Fruit fly (Drosophila melanogaster) whole organism, embryonic: ENCODE results near the gene wit.

ENCODE experiments used
- Abd-B ChIP-seq: fragments of 200-800 bp; sonication (Bioruptor generic); optimal IDR thresholded peaks from 2 replicates; lab custom pipeline; 2018; ENCODE audit warnings: missing biosample characterization, mild to moderate bottlenecking, missing genetic modification characterization, moderate library complexity
- Bteb2 ChIP-seq: fragments of 200-800 bp; sonication (Bioruptor generic); optimal IDR thresholded peaks from 2 replicates; lab custom pipeline; 2016; ENCODE audit warnings: missing biosample characterization, missing genetic modification characterization
- CG10543 ChIP-seq: fragments of 200-800 bp; sonication (Bioruptor generic); optimal IDR thresholded peaks from 3 replicates; lab custom pipeline; 2017; ENCODE audit warnings: missing biosample characterization, mild to moderate bottlenecking, missing genetic modification characterization, moderate library complexity
- CG10979 ChIP-seq: fragments of 200-800 bp; sonication (Bioruptor generic); optimal IDR thresholded peaks from 2 replicates; lab custom pipeline; 2018; ENCODE audit warnings: missing biosample characterization, mild to moderate bottlenecking, missing genetic modification characterization, moderate library complexity
- CG13123 ChIP-seq: fragments of 200-800 bp; sonication (Bioruptor generic); optimal IDR thresholded peaks from 2 replicates; lab custom pipeline; 2016; ENCODE audit warnings: missing biosample characterization, missing genetic modification characterization
- CG15011 ChIP-seq: fragments of 200-800 bp; sonication (Bioruptor generic); optimal IDR thresholded peaks from 3 replicates; lab custom pipeline; 2018; ENCODE audit warnings: missing biosample characterization, mild to moderate bottlenecking, missing genetic modification characterization
- CG1602 ChIP-seq: fragments of 200-800 bp; sonication (Bioruptor generic); optimal IDR thresholded peaks from 3 replicates; lab custom pipeline; 2016; ENCODE audit warnings: missing biosample characterization, missing genetic modification characterization
- CG16813 ChIP-seq: fragments of 200-800 bp; sonication (Bioruptor generic); IDR thresholded peaks from 3 replicates; pipeline ENCODE4 v1.3.6; 2022; ENCODE audit warnings: missing biosample characterization, missing genetic modification characterization; ENCODE audit not compliant: partially characterized antibody
- CG17912 ChIP-seq: fragments of 200-800 bp; sonication (Bioruptor generic); optimal IDR thresholded peaks from 2 replicates; lab custom pipeline; 2018; ENCODE audit warnings: missing biosample characterization, mild to moderate bottlenecking, missing genetic modification characterization
- CG18011 ChIP-seq: fragments of 200-800 bp; sonication (Bioruptor generic); optimal IDR thresholded peaks from 2 replicates; lab custom pipeline; 2017; ENCODE audit warnings: missing biosample characterization, missing genetic modification characterization, mild to moderate bottlenecking, moderate library complexity, missing genotype
- CG3163 ChIP-seq: fragments of 200-800 bp; sonication (Bioruptor generic); optimal IDR thresholded peaks from 3 replicates; lab custom pipeline; 2016; ENCODE audit warnings: missing biosample characterization, missing genetic modification characterization
- CG34376 ChIP-seq: fragments of 200-800 bp; sonication (Bioruptor generic); optimal IDR thresholded peaks from 2 replicates; lab custom pipeline; 2018; ENCODE audit warnings: missing biosample characterization, mild to moderate bottlenecking, missing genetic modification characterization
- CTCF ChIP-seq: fragments of 200-800 bp; sonication (Bioruptor generic); optimal IDR thresholded peaks from 2 replicates; lab custom pipeline; 2017; ENCODE audit warnings: missing biosample characterization, mild to moderate bottlenecking, missing genetic modification characterization, moderate library complexity
- D19A ChIP-seq: fragments of 200-800 bp; optimal IDR thresholded peaks from 3 replicates; lab custom pipeline; 2019; ENCODE audit warnings: missing biosample characterization, mild to moderate bottlenecking, missing genetic modification characterization, moderate library complexity
- Deaf1 ChIP-seq: fragments of 200-800 bp; optimal IDR thresholded peaks from 3 replicates; lab custom pipeline; 2019; ENCODE audit warnings: missing biosample characterization, mild to moderate bottlenecking, missing genetic modification characterization, moderate library complexity
- Dek ChIP-seq: fragments of 200-800 bp; sonication (Bioruptor generic); optimal IDR thresholded peaks from 3 replicates; lab custom pipeline; 2019; ENCODE audit warnings: missing biosample characterization, mild to moderate bottlenecking, missing genetic modification characterization, moderate library complexity
- Dll ChIP-seq: fragments of 200-800 bp; sonication (Bioruptor generic); IDR thresholded peaks from 4 replicates; pipeline ENCODE4 v1.3.6; 2022; ENCODE audit warnings: missing biosample characterization, missing genetic modification characterization; ENCODE audit not compliant: partially characterized antibody
- Drgx ChIP-seq: fragments of 200-800 bp; sonication (Bioruptor generic); IDR thresholded peaks from 2 replicates; pipeline ENCODE4 v1.3.6; 2022; ENCODE audit warnings: missing biosample characterization, missing genetic modification characterization
- HLHmδ ChIP-seq: fragments of 200-800 bp; sonication (Bioruptor generic); optimal IDR thresholded peaks from 2 replicates; lab custom pipeline; 2018; ENCODE audit warnings: missing biosample characterization, mild to moderate bottlenecking, missing genetic modification characterization, moderate library complexity
- Kr ChIP-seq: fragments of 200-800 bp; sonication (Bioruptor generic); optimal IDR thresholded peaks from 2 replicates; lab custom pipeline; 2017; ENCODE audit warnings: missing biosample characterization, mild to moderate bottlenecking, missing genetic modification characterization
- MESR4 ChIP-seq: fragments of 200-800 bp; sonication (Bioruptor generic); optimal IDR thresholded peaks from 2 replicates; lab custom pipeline; 2018; ENCODE audit warnings: missing biosample characterization, mild to moderate bottlenecking, missing genetic modification characterization, moderate library complexity
- Med ChIP-seq: fragments of 200-800 bp; sonication (Bioruptor generic); peaks from one replicate; lab custom pipeline; 2016; ENCODE audit warnings: missing biosample characterization, missing genetic modification characterization, mild to moderate bottlenecking, inconsistent platforms, moderate library complexity
- Trl ChIP-seq, 3 experiments: fragments of >200 bp in 2 of 3; fragments of 200-800 bp in 1 of 3; sonication (Bioruptor generic) in 1 of 3; optimal IDR thresholded peaks; 2 replicates in 1 of 3; 3 replicates in 2 of 3; lab custom pipeline; 2016 to 2017; ENCODE audit warnings: missing biosample characterization in 1 of 3, missing genetic modification characterization in 1 of 3
- amos ChIP-seq: fragments of 200-800 bp; sonication (Bioruptor generic); IDR thresholded peaks from 2 replicates; pipeline ENCODE4 v1.3.6; 2022; ENCODE audit warnings: missing biosample characterization, missing genetic modification characterization; ENCODE audit not compliant: partially characterized antibody
- aop ChIP-seq: fragments of 200-800 bp; sonication (Bioruptor generic); IDR thresholded peaks from 2 replicates; pipeline ENCODE4 v1.3.6; 2022; ENCODE audit warnings: missing biosample characterization, missing genetic modification characterization
- cad ChIP-seq: fragments of >200 bp; optimal IDR thresholded peaks from 2 replicates; lab custom pipeline; 2017; ENCODE audit warnings: missing biosample characterization, missing genetic modification characterization
- croc ChIP-seq: fragments of 200-800 bp; sonication (Bioruptor generic); conservative IDR thresholded peaks from 3 replicates; pipeline ENCODE4 v1.3.6; 2022; ENCODE audit warnings: missing biosample characterization, missing genetic modification characterization
- danr ChIP-seq: fragments of 200-800 bp; sonication (Bioruptor generic); IDR thresholded peaks from 2 replicates; pipeline ENCODE4 v1.3.6; 2022; ENCODE audit warnings: missing biosample characterization, missing genetic modification characterization
- dmrt11E ChIP-seq: fragments of 200-800 bp; sonication (Bioruptor generic); optimal IDR thresholded peaks from 3 replicates; lab custom pipeline; 2018; ENCODE audit warnings: missing biosample characterization, mild to moderate bottlenecking, missing genetic modification characterization, moderate library complexity
- emc ChIP-seq: fragments of 200-800 bp; sonication (Bioruptor generic); optimal IDR thresholded peaks from 2 replicates; lab custom pipeline; 2016; ENCODE audit warnings: missing biosample characterization, missing genetic modification characterization
- ham ChIP-seq: fragments of 200-800 bp; sonication (Bioruptor generic); IDR thresholded peaks from 2 replicates; pipeline ENCODE4 v1.3.6; 2022; ENCODE audit warnings: missing biosample characterization, missing genetic modification characterization
- hb ChIP-seq: fragments of 200-800 bp; sonication (Bioruptor generic); IDR thresholded peaks from 3 replicates; pipeline ENCODE4 v1.3.6; 2022; ENCODE audit warnings: missing biosample characterization, missing genetic modification characterization; ENCODE audit not compliant: partially characterized antibody
- kay ChIP-seq: fragments of 200-800 bp; sonication (Bioruptor generic); optimal IDR thresholded peaks from 2 replicates; lab custom pipeline; 2016; ENCODE audit warnings: missing biosample characterization, missing genetic modification characterization
- ken ChIP-seq: fragments of 200-800 bp; sonication (Bioruptor generic); IDR thresholded peaks from 3 replicates; pipeline ENCODE4 v1.3.6; 2022; ENCODE audit warnings: missing biosample characterization, missing genetic modification characterization
- mld ChIP-seq: fragments of 200-800 bp; sonication (Bioruptor generic); IDR thresholded peaks from 3 replicates; pipeline ENCODE4 v1.3.6; 2022; ENCODE audit warnings: missing biosample characterization, missing genetic modification characterization; ENCODE audit not compliant: partially characterized antibody
- p53 ChIP-seq: fragments of 200-800 bp; sonication (Bioruptor generic); optimal IDR thresholded peaks from 2 replicates; lab custom pipeline; 2016; ENCODE audit warnings: missing biosample characterization, missing genetic modification characterization
- phol ChIP-seq: fragments of 200-800 bp; sonication (Bioruptor generic); optimal IDR thresholded peaks from 3 replicates; lab custom pipeline; 2018; ENCODE audit warnings: missing biosample characterization, mild to moderate bottlenecking, missing genetic modification characterization, moderate library complexity
- prd ChIP-seq, 3 experiments: fragments of >200 bp in 2 of 3; fragments of 200-800 bp in 1 of 3; sonication (Bioruptor generic) in 1 of 3; optimal IDR thresholded peaks in 2 of 3; IDR thresholded peaks in 1 of 3; 2 replicates in 2 of 3; 3 replicates in 1 of 3; pipeline versions ENCODE4 v1.3.6 to Lab custom; 2017 to 2022; ENCODE audit warnings: missing biosample characterization in 1 of 3, missing genetic modification characterization in 1 of 3
- sens ChIP-seq: fragments of 200-800 bp; sonication (Bioruptor generic); peaks from one replicate; lab custom pipeline; 2016; ENCODE audit warnings: missing biosample characterization, missing genetic modification characterization
- trem ChIP-seq: fragments of 200-800 bp; optimal IDR thresholded peaks from 3 replicates; lab custom pipeline; 2019; ENCODE audit warnings: missing biosample characterization, mild to moderate bottlenecking, missing genetic modification characterization, moderate library complexity
- tup ChIP-seq: fragments of 200-800 bp; sonication (Bioruptor generic); optimal IDR thresholded peaks from 2 replicates; lab custom pipeline; 2016; ENCODE audit warnings: missing biosample characterization, mild to moderate bottlenecking, missing genetic modification characterization, moderate library complexity
- zen ChIP-seq: fragments of 200-800 bp; sonication (Bioruptor generic); optimal IDR thresholded peaks from 3 replicates; lab custom pipeline; 2018; ENCODE audit warnings: missing biosample characterization, mild to moderate bottlenecking, missing genetic modification characterization, moderate library complexity

wit gene

DNA sequence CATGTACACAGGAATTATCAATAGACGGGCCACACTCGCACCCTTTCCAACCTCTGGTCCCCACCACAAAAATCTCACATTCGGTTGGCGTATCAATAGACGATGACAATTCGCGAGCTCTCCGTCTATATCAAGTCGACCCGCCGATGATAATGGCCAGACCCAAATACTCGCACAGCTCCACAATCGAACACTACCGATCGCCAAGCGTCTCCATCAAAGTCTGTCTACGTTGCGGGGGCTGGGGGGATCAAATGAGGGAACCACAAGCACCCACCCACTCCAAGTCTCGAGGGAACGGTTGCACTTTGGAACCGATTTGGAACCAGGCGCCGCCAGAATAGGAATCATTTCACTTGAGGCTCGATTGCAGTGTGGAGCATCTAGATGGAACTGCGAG lies 3.1 kb downstream of the wit start (continued):
- no peak for TF ChIP-seq HLHmδ
- no peak for TF ChIP-seq ken (GFP tag; lab: Robert Waterston, UW)
- TF ChIP-seq Dll (GFP tag; lab: Robert Waterston, UW): no peak
- no peak for TF ChIP-seq phol (tag; lab: Kevin White, UChicago)
- TF ChIP-seq CG18011: no peak
- TF ChIP-seq D19A (tag; lab: Kevin White, UChicago): no peak
- no peak for TF ChIP-seq CG10979 (tag; lab: Kevin White, UChicago)
- no peak for TF ChIP-seq kay
- no peak for TF ChIP-seq Abd-B (GFP tag; lab: Kevin White, UChicago)
- no peak for TF ChIP-seq p53 (GFP tag; lab: Kevin White, UChicago)
- no peak for TF ChIP-seq MESR4 (GFP tag; lab: Kevin White, UChicago)
- TF ChIP-seq prd (optimal IDR thresholded peaks at IDR 0.05; lab: Kevin White, UChicago): no peak
- TF ChIP-seq prd (GFP tag; IDR thresholded peaks at IDR 0.05; lab: Robert Waterston, UW): no peak
- TF ChIP-seq Deaf1: peak; percentile 58
- no peak for TF ChIP-seq tup (GFP tag; lab: Kevin White, UChicago)
- peak; percentile 70 for TF ChIP-seq CG34376
- no peak for TF ChIP-seq danr (GFP tag; lab: Robert Waterston, UW)
- no peak for TF ChIP-seq emc (GFP tag; lab: Kevin White, UChicago)
- TF ChIP-seq amos (GFP tag; lab: Robert Waterston, UW): no peak
- no peak for TF ChIP-seq CG1602
- TF ChIP-seq hb: no peak
- TF ChIP-seq CG13123 (GFP tag; lab: Kevin White, UChicago): no peak
- no peak for TF ChIP-seq CG16813
- no peak for TF ChIP-seq Dek (tag; lab: Kevin White, UChicago)
- TF ChIP-seq CTCF (GFP tag; lab: Kevin White, UChicago): no peak
- no peak for TF ChIP-seq croc
- TF ChIP-seq CG10543 (GFP tag; lab: Kevin White, UChicago): peak; percentile 24
- TF ChIP-seq Med: peak; percentile 63
- peak; percentile 35; the same call in 1 of the 2 replicates for TF ChIP-seq Drgx (GFP tag; lab: Robert Waterston, UW)
- TF ChIP-seq Bteb2 (GFP tag; lab: Kevin White, UChicago): no peak
- TF ChIP-seq mld: no peak
- no peak for TF ChIP-seq trem
- no peak for TF ChIP-seq CG17912 (GFP tag; lab: Kevin White, UChicago)
- TF ChIP-seq dmrt11E (tag; lab: Kevin White, UChicago): no peak

dm6 chr3L:4061921-4062474 lies 9.5 kb downstream of the wit start, which contains the start of gene dib:
Gene dib (plus strand): TSS chr3L:4062292.
- TF ChIP-seq cad (GFP tag; lab: Kevin White, UChicago) (peak; percentile 94), Kr (GFP tag; lab: Kevin White, UChicago) (peak; percentile 46), zen (tag; lab: Kevin White, UChicago) (peak; percentile 67), aop (GFP tag; lab: Robert Waterston, UW) (peak; percentile 62; the same call in 1 of the 2 replicates), CG3163 (GFP tag; lab: Kevin White, UChicago) (peak; percentile 96), ham (GFP tag; lab: Robert Waterston, UW) (no peak), Trl (optimal IDR thresholded peaks at IDR 0.05; lab: Kevin White, UChicago) (peak; percentile 46 to 57), Trl (GFP tag; optimal IDR thresholded peaks at IDR 0.05; lab: Kevin White, UChicago) (no peak), CG15011 (GFP tag; lab: Kevin White, UChicago) (no peak), sens (GFP tag; lab: Kevin White, UChicago) (peak; percentile 57)
